Worm (Caenorhabditis elegans) whole organism, midembryonic: ENCODE results near the gene srxa-14.

Source experiments
- T22C8.4 ChIP-seq: fragments of 200-800 bp; sonication (Bioruptor generic); IDR thresholded peaks from 2 replicates; pipeline ENCODE4 v1.3.6; 2022; ENCODE audit warnings: missing genetic modification characterization, missing compliant biosample characterization
- cog-1 ChIP-seq: sonication (generic microtip); optimal IDR thresholded peaks from 2 replicates; lab custom pipeline; 2016; ENCODE audit warnings: missing genetic modification characterization, missing compliant biosample characterization
- flt-1 ChIP-seq: fragments of 200-800 bp; sonication (Bioruptor generic); IDR thresholded peaks from 2 replicates; pipeline ENCODE4 v1.3.6; 2022; ENCODE audit warnings: missing genetic modification characterization, missing compliant biosample characterization
- klf-2 ChIP-seq: fragments of 200-800 bp; sonication (Bioruptor generic); conservative IDR thresholded peaks from 2 replicates; pipeline ENCODE4 v1.3.6; 2022; ENCODE audit warnings: missing genetic modification reagents, missing genetic modification characterization, missing compliant biosample characterization
- med-1 ChIP-seq: sonication (generic microtip); optimal IDR thresholded peaks from 2 replicates; lab custom pipeline; 2017; ENCODE audit warnings: missing genetic modification characterization, mild to moderate bottlenecking, missing compliant biosample characterization, antibody characterized with exemption, missing genetic modification reagents; ENCODE audit not compliant: insufficient read depth
- ref-1 ChIP-seq: fragments of 200-800 bp; sonication (Bioruptor generic); conservative IDR thresholded peaks from 2 replicates; pipeline ENCODE4 v1.3.6; 2022; ENCODE audit warnings: missing genetic modification reagents, missing genetic modification characterization, missing compliant biosample characterization
- tab-1 ChIP-seq: fragments of 200-800 bp; sonication (Bioruptor generic); IDR thresholded peaks from 2 replicates; pipeline ENCODE4 v1.3.6; 2022; ENCODE audit warnings: missing genetic modification characterization, missing compliant biosample characterization
- ztf-23 ChIP-seq: fragments of 200-800 bp; sonication (Bioruptor generic); IDR thresholded peaks from 2 replicates; pipeline ENCODE4 v1.3.6; 2022; ENCODE audit warnings: missing genetic modification reagents, missing genetic modification characterization, missing compliant biosample characterization
- ztf-29 ChIP-seq: fragments of 200-800 bp; sonication (Bioruptor generic); IDR thresholded peaks from 2 replicates; pipeline ENCODE4 v1.3.6; 2022; ENCODE audit warnings: missing genetic modification reagents, missing genetic modification characterization, missing compliant biosample characterization

srxa-14 gene

ce11 chrV:20639294-20639693, at the start of gene srxa-14:
TSS of gene srxa-14 (plus strand) at chrV:20639594.
- no peak for TF ChIP-seq ref-1 (GFP tag; lab: Robert Waterston, UW)
- no peak for TF ChIP-seq ztf-29 (GFP tag; lab: Robert Waterston, UW)
- no peak for TF ChIP-seq ztf-23 (GFP tag; lab: Robert Waterston, UW)

ce11 chrV:20594746-20595145, 44.6 kb upstream of the srxa-14 start, which contains the start of gene F26F2.10:
TSS of gene F26F2.10 (minus strand) at chrV:20594846.
- TF ChIP-seq flt-1 (GFP tag; lab: Robert Waterston, UW) (no peak), ztf-29 (GFP tag; lab: Robert Waterston, UW) (no peak), ref-1 (GFP tag; lab: Robert Waterston, UW) (no peak), klf-2 (GFP tag; lab: Robert Waterston, UW) (no peak), ztf-23 (GFP tag; lab: Robert Waterston, UW) (no peak), cog-1 (tag; lab: Kevin White, UChicago) (no peak), T22C8.4 (no peak), tab-1 (GFP tag; lab: Robert Waterston, UW) (no peak), med-1 (GFP tag; lab: Kevin White, UChicago) (no peak)

ce11 chrV:20595653-20596052, 43.7 kb upstream of the srxa-14 start, which contains the start of gene F26F2.11:
TSS of gene F26F2.11 (minus strand) at chrV:20595753.
- TF ChIP-seq cog-1 (tag; lab: Kevin White, UChicago): no peak
- no peak for TF ChIP-seq med-1 (GFP tag; lab: Kevin White, UChicago)
- no peak for TF ChIP-seq T22C8.4
- TF ChIP-seq flt-1 (GFP tag; lab: Robert Waterston, UW): no peak
- TF ChIP-seq ztf-29 (GFP tag; lab: Robert Waterston, UW): no peak
- no peak for TF ChIP-seq ztf-23 (GFP tag; lab: Robert Waterston, UW)
- TF ChIP-seq ref-1 (GFP tag; lab: Robert Waterston, UW): no peak
- no peak for TF ChIP-seq klf-2 (GFP tag; lab: Robert Waterston, UW)
- TF ChIP-seq tab-1 (GFP tag; lab: Robert Waterston, UW): no peak

- no peak for TF ChIP-seq tab-1 (GFP tag; lab: Robert Waterston, UW)
- TF ChIP-seq klf-2 (GFP tag; lab: Robert Waterston, UW): no peak
- no peak for TF ChIP-seq ztf-29 (GFP tag; lab: Robert Waterston, UW)
- TF ChIP-seq med-1 (GFP tag; lab: Kevin White, UChicago): no peak
- no peak for TF ChIP-seq flt-1 (GFP tag; lab: Robert Waterston, UW)
These were observed 42.3 kb upstream of the srxa-14 start, which contains the start of gene F46B3.1 for ce11 chrV:20597076-20597475. TSS of gene F46B3.1 (minus strand) at chrV:20597176.

- no peak for TF ChIP-seq ztf-29 (GFP tag; lab: Robert Waterston, UW)
- no peak for TF ChIP-seq med-1 (GFP tag; lab: Kevin White, UChicago)
- no peak for TF ChIP-seq tab-1 (GFP tag; lab: Robert Waterston, UW)
- TF ChIP-seq cog-1 (tag; lab: Kevin White, UChicago): no peak
- TF ChIP-seq flt-1 (GFP tag; lab: Robert Waterston, UW): no peak
- no peak for TF ChIP-seq T22C8.4
- TF ChIP-seq ztf-23 (GFP tag; lab: Robert Waterston, UW): no peak
- no peak for TF ChIP-seq klf-2 (GFP tag; lab: Robert Waterston, UW)
- no peak for TF ChIP-seq ref-1 (GFP tag; lab: Robert Waterston, UW)
These were observed 39.6 kb upstream of the srxa-14 start, which contains the start of gene col-163 for ce11 chrV:20599795-20600194. TSS of gene col-163 (plus strand) at chrV:20600095.

ce11 chrV:20600704-20601103, 38.7 kb upstream of the srxa-14 start:
- no peak for TF ChIP-seq klf-2 (GFP tag; lab: Robert Waterston, UW)
- TF ChIP-seq ztf-29 (GFP tag; lab: Robert Waterston, UW): no peak
- TF ChIP-seq med-1 (GFP tag; lab: Kevin White, UChicago): no peak
- TF ChIP-seq ztf-23 (GFP tag; lab: Robert Waterston, UW): no peak
- no peak for TF ChIP-seq tab-1 (GFP tag; lab: Robert Waterston, UW)
- TF ChIP-seq ref-1 (GFP tag; lab: Robert Waterston, UW): no peak
- no peak for TF ChIP-seq T22C8.4
- no peak for TF ChIP-seq cog-1 (tag; lab: Kevin White, UChicago)
- TF ChIP-seq flt-1 (GFP tag; lab: Robert Waterston, UW): no peak

- no peak for TF ChIP-seq klf-2 (GFP tag; lab: Robert Waterston, UW)
- TF ChIP-seq ztf-23 (GFP tag; lab: Robert Waterston, UW): no peak
- TF ChIP-seq tab-1 (GFP tag; lab: Robert Waterston, UW): no peak
- TF ChIP-seq ref-1 (GFP tag; lab: Robert Waterston, UW): no peak
- TF ChIP-seq med-1 (GFP tag; lab: Kevin White, UChicago): no peak
- TF ChIP-seq flt-1 (GFP tag; lab: Robert Waterston, UW): no peak
- TF ChIP-seq T22C8.4: no peak
- no peak for TF ChIP-seq ztf-29 (GFP tag; lab: Robert Waterston, UW)
- TF ChIP-seq cog-1 (tag; lab: Kevin White, UChicago): no peak
These were observed 36.4 kb upstream of the srxa-14 start, which contains the start of gene ttr-11 for ce11 chrV:20603014-20603413. TSS of gene ttr-11 (plus strand) at chrV:20603314.

ce11 chrV:20604606-20605155, 34.7 kb upstream of the srxa-14 start, which contains the start of gene ttr-57:
TSS of gene ttr-57 (plus strand) at chrV:20605105.
- TF ChIP-seq tab-1 (GFP tag; lab: Robert Waterston, UW) (no peak), T22C8.4 (no peak), ref-1 (GFP tag; lab: Robert Waterston, UW) (no peak), med-1 (GFP tag; lab: Kevin White, UChicago) (no peak), flt-1 (GFP tag; lab: Robert Waterston, UW) (no peak), ztf-23 (GFP tag; lab: Robert Waterston, UW) (no peak), klf-2 (GFP tag; lab: Robert Waterston, UW) (no peak)

DNA sequence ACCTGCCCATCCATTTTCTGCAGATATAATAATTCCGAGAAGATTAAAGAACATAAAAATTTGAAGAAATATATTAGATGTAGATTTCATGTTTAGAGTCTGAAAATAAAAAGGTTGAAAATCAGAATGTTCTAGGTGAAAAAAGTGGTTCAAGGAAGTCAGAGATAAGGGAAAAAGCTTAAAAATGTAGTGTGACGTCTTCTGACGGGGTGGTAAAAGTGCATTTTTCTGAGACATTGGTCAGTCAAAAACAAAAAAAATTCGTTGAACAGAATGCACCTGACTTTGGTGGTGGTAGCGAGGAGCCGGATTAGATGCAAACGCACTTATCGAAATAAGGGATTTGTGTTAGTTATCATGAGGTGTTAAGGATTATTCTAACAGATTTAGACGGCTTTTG, 32.8 kb upstream of the srxa-14 start, which contains the start of gene F46B3.23:
Gene F46B3.23, minus strand, starts transcription at position 101 of the 400 bp plus-strand sequence.
- TF ChIP-seq cog-1 (tag; lab: Kevin White, UChicago): no peak
- no peak for TF ChIP-seq klf-2 (GFP tag; lab: Robert Waterston, UW)
- no peak for TF ChIP-seq ref-1 (GFP tag; lab: Robert Waterston, UW)
- no peak for TF ChIP-seq med-1 (GFP tag; lab: Kevin White, UChicago)
- TF ChIP-seq ztf-29 (GFP tag; lab: Robert Waterston, UW): no peak
- TF ChIP-seq flt-1 (GFP tag; lab: Robert Waterston, UW): no peak
- TF ChIP-seq ztf-23 (GFP tag; lab: Robert Waterston, UW): no peak
- no peak for TF ChIP-seq tab-1 (GFP tag; lab: Robert Waterston, UW)
- no peak for TF ChIP-seq T22C8.4
